Worm (Caenorhabditis elegans) whole organism, mixed stage, embryonic: ENCODE results near the gene sbsp-1.

Experiments used
- ceh-43 ChIP-seq: fragments of 200-800 bp; sonication (Bioruptor generic); optimal IDR thresholded peaks from 2 replicates; lab custom pipeline; 2018; ENCODE audit warnings: mild to moderate bottlenecking, missing genetic modification characterization, moderate library complexity, missing compliant biosample characterization
- elt-3 ChIP-seq: fragments of 150-350 bp; optimal IDR thresholded peaks from 2 replicates; lab custom pipeline; 2014; ENCODE audit warnings: missing biosample characterization, missing genetic modification characterization
- ham-2 ChIP-seq: fragments of 200-800 bp; sonication (Bioruptor generic); optimal IDR thresholded peaks from 2 replicates; lab custom pipeline; 2018; ENCODE audit warnings: mild to moderate bottlenecking, missing genetic modification characterization, missing compliant biosample characterization
- mep-1 ChIP-seq: fragments of 150-350 bp; optimal IDR thresholded peaks from 2 replicates; lab custom pipeline; 2017; ENCODE audit warnings: missing biosample characterization, missing genetic modification reagents, missing genetic modification characterization, inconsistent platforms
- nhr-12 ChIP-seq: fragments of 150-350 bp; optimal IDR thresholded peaks from 2 replicates; lab custom pipeline; 2014; ENCODE audit warnings: missing biosample characterization, missing genetic modification characterization
- nhr-2 ChIP-seq: fragments of 150-350 bp; optimal IDR thresholded peaks from 2 replicates; lab custom pipeline; 2014; ENCODE audit warnings: missing biosample characterization, missing genetic modification characterization
- nhr-237 ChIP-seq: fragments of 150-350 bp; optimal IDR thresholded peaks from 2 replicates; lab custom pipeline; 2014; ENCODE audit warnings: missing biosample characterization, missing genetic modification characterization
- pha-4 ChIP-seq: fragments of 150-350 bp; optimal IDR thresholded peaks from 2 replicates; lab custom pipeline; 2018; ENCODE audit warnings: missing biosample characterization, missing genetic modification reagents, missing genetic modification characterization
- snpc-4 ChIP-seq: fragments of 150-350 bp; optimal IDR thresholded peaks from 2 replicates; lab custom pipeline; 2014; ENCODE audit warnings: missing biosample characterization, missing genetic modification characterization

DNA sequence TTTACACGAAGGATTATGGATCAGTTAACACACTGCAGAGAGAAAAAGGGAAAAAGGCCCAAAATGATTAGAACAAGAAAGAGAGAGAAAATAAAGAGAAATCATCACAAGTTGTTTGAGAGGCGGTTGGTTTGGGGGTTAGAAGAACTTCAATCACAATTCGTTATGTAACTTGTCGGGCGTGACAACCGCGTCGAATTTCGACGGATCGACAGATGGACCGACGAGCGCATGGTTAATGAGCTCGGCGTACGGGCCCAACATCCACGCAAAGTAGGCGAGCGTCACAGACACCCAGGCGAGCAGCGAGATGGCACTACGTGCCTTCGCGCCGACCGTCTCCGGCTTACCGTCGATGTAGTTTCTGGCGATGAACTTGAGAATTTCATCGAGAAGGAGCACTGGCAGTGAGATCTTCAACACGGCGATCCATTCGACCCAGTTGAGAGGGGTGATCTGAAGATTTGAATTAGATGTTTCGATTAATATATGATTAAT lies 19.9 kb upstream of the sbsp-1 start:
- no peak for TF ChIP-seq ham-2
- TF ChIP-seq ceh-43 = no peak
- no peak for TF ChIP-seq nhr-237 (tag; lab: Kevin White, UChicago)
- no peak for TF ChIP-seq nhr-12
- TF ChIP-seq pha-4 = no peak
- no peak for TF ChIP-seq mep-1 (tag; lab: Kevin White, UChicago)
- TF ChIP-seq snpc-4 = no peak
- no peak for TF ChIP-seq nhr-2 (tag; lab: Kevin White, UChicago)
- TF ChIP-seq elt-3 = no peak
